Comparison of ENCODE assay signal across 1 fruit fly cellular context in the genomic region with DNA sequence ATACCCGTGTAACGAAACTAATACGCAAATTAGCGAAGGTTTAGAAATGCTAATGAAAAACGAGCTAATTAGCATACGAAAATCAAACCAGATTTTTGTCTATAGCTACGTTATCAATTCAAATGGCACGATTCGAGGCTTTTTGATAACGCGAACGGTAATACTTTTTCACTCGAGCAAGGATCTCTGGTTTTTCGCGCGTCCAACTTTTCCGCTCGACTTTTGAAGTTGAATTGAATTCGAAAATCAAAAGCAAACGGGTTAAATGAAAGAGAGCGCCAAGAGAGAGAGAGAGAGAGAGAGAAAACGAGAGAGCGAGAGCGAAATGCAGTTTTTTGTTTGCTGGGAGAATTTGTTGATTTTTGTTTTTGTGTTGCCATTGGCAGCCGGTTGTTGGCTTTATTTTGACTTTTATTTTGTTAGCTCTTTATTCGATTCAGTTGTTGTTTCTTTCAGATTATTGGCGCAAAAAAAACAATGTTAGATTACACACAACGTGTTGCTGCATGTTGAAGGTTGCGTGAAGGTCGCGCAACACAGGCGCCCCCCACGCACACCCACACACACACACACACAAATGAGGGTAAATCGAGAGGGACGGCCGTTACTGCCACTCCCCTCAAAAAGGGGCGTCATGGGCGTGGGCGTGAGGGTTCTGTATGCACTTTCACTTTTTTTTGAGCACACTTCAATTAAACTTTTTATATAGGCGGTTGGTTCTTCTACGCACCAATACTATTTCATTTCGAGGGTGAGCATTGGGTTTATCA.
TF ChIP-seq lines count a peak whose summit lies in the region.

No protein-coding gene starts in this region.

TF ChIP-seq in whole organism, embryonic, 481 proteins besides CTCF, POLR2A, EP300 and RAD21 (continued from another document):
- TF ChIP-seq lbe (GFP tag; optimal IDR thresholded peaks at IDR 0.05; lab: Kevin White, UChicago) (peak; percentile 49), HmgD (GFP tag; optimal IDR thresholded peaks at IDR 0.05; lab: Kevin White, UChicago) (no peak), CG14441 (GFP tag; IDR thresholded peaks at IDR 0.05; lab: Robert Waterston, UW) (peak; percentile 5; the same call in 1 of the 2 replicates), sna (GFP tag; IDR thresholded peaks at IDR 0.05; lab: Robert Waterston, UW; ENCODE audit: partially characterized antibody) (peak; percentile 41; the same call in 1 of the 2 replicates), lmd (GFP tag; IDR thresholded peaks at IDR 0.05; lab: Robert Waterston, UW) (no peak), CG15601 (tag; optimal IDR thresholded peaks at IDR 0.05; lab: Kevin White, UChicago) (peak; percentile 7), cato (GFP tag; optimal IDR thresholded peaks at IDR 0.05; lab: Kevin White, UChicago; ENCODE audit: borderline replicate concordance) (no peak), scrt (GFP tag; optimal IDR thresholded peaks at IDR 0.05; lab: Kevin White, UChicago) (peak; percentile 79), CG15269 (tag; optimal IDR thresholded peaks at IDR 0.05; lab: Kevin White, UChicago) (peak; percentile 2), exex (tag; optimal IDR thresholded peaks at IDR 0.05; lab: Kevin White, UChicago) (no peak), CG6654 (GFP tag; optimal IDR thresholded peaks at IDR 0.05; lab: Kevin White, UChicago) (no peak), hbn (GFP tag; IDR thresholded peaks at IDR 0.05; lab: Robert Waterston, UW; ENCODE audit: partially characterized antibody) (no peak), fd64A (GFP tag; optimal IDR thresholded peaks at IDR 0.05; lab: Kevin White, UChicago) (peak; percentile 19), CG13287 (GFP tag; IDR thresholded peaks at IDR 0.05; lab: Robert Waterston, UW; ENCODE audit: partially characterized antibody) (peak; percentile 34), p53 (GFP tag; optimal IDR thresholded peaks at IDR 0.05; lab: Kevin White, UChicago) (peak; percentile 91), fu2 (GFP tag; optimal IDR thresholded peaks at IDR 0.05; lab: Kevin White, UChicago) (no peak), ap (GFP tag; IDR thresholded peaks at IDR 0.05; lab: Robert Waterston, UW) (no peak), YL-1 (GFP tag; optimal IDR thresholded peaks at IDR 0.05; lab: Kevin White, UChicago) (peak; percentile 39), CG1647 (GFP tag; optimal IDR thresholded peaks at IDR 0.05; lab: Kevin White, UChicago) (no peak), Dref (GFP tag; IDR thresholded peaks at IDR 0.05; lab: Robert Waterston, UW) (no peak), CG8089 (GFP tag; optimal IDR thresholded peaks at IDR 0.05; lab: Kevin White, UChicago) (no peak), gcm2 (GFP tag; optimal IDR thresholded peaks at IDR 0.05; lab: Kevin White, UChicago) (no peak), ash1 (GFP tag; optimal IDR thresholded peaks at IDR 0.05; lab: Kevin White, UChicago) (no peak), kni (GFP tag; optimal IDR thresholded peaks at IDR 0.05; lab: Kevin White, UChicago) (peak; percentile 18), B-H1 (GFP tag; IDR thresholded peaks at IDR 0.05; lab: Robert Waterston, UW) (no peak; the same call in 2 of the 3 replicates), Blimp-1 (GFP tag; optimal IDR thresholded peaks at IDR 0.05; lab: Kevin White, UChicago) (peak; percentile 94), Doc3 (GFP tag; IDR thresholded peaks at IDR 0.05; lab: Robert Waterston, UW; ENCODE audit: partially characterized antibody) (peak; percentile 54; the same call in 1 of the 3 replicates), Deaf1 (tag; optimal IDR thresholded peaks at IDR 0.05; lab: Kevin White, UChicago) (no peak), CG18599 (GFP tag; optimal IDR thresholded peaks at IDR 0.05; lab: Kevin White, UChicago) (peak; percentile 20), Hmr (GFP tag; optimal IDR thresholded peaks at IDR 0.05; lab: Kevin White, UChicago) (peak; percentile 3), CG7987 (GFP tag; optimal IDR thresholded peaks at IDR 0.05; lab: Kevin White, UChicago) (no peak), CG9727 (GFP tag; optimal IDR thresholded peaks at IDR 0.05; lab: Kevin White, UChicago) (no peak), esg (GFP tag; conservative IDR thresholded peaks at IDR 0.05; lab: Robert Waterston, UW) (no peak), CG18764 (GFP tag; optimal IDR thresholded peaks at IDR 0.05; lab: Kevin White, UChicago) (no peak), Dip3 (GFP tag; optimal IDR thresholded peaks at IDR 0.05; lab: Kevin White, UChicago) (no peak), CG1529 (GFP tag; optimal IDR thresholded peaks at IDR 0.05; lab: Kevin White, UChicago) (no peak), gt (GFP tag; IDR thresholded peaks at IDR 0.05; lab: Robert Waterston, UW) (no peak), unc-4 (GFP tag; IDR thresholded peaks at IDR 0.05; lab: Robert Waterston, UW; ENCODE audit: partially characterized antibody) (peak; percentile 27; the same call in 1 of the 2 replicates), Spps (tag; optimal IDR thresholded peaks at IDR 0.05; lab: Kevin White, UChicago) (no peak), CG3995 (GFP tag; optimal IDR thresholded peaks at IDR 0.05; lab: Kevin White, UChicago) (no peak), sens (GFP tag; lab: Kevin White, UChicago) (peak; percentile 58), Vsx1 (GFP tag; optimal IDR thresholded peaks at IDR 0.05; lab: Kevin White, UChicago) (peak; percentile 31), CG9876 (GFP tag; optimal IDR thresholded peaks at IDR 0.05; lab: Kevin White, UChicago) (no peak), CG2199 (GFP tag; IDR thresholded peaks at IDR 0.05; lab: Robert Waterston, UW) (no peak), CG2120 (GFP tag; optimal IDR thresholded peaks at IDR 0.05; lab: Kevin White, UChicago) (peak; percentile 4), CG6791 (GFP tag; IDR thresholded peaks at IDR 0.05; lab: Robert Waterston, UW; ENCODE audit: partially characterized antibody) (no peak), PHDP (tag; optimal IDR thresholded peaks at IDR 0.05; lab: Kevin White, UChicago) (peak; percentile 5), CG12299 (tag; optimal IDR thresholded peaks at IDR 0.05; lab: Kevin White, UChicago) (peak; percentile 11), CG11695 (GFP tag; IDR thresholded peaks at IDR 0.05; lab: Robert Waterston, UW) (0 out of 3 replicates have a peak, but pooled peaks have one; percentile 18), CG8924 (tag; optimal IDR thresholded peaks at IDR 0.05; lab: Kevin White, UChicago) (no peak), chinmo (GFP tag; IDR thresholded peaks at IDR 0.05; lab: Robert Waterston, UW; ENCODE audit: partially characterized antibody) (peak; percentile 94; the same call in 2 of the 4 replicates), chm (GFP tag; IDR thresholded peaks at IDR 0.05; lab: Robert Waterston, UW) (0 out of 2 replicates have a peak, but pooled peaks have one; percentile 13), CG11093 (GFP tag; IDR thresholded peaks at IDR 0.05; lab: Robert Waterston, UW) (no peak), CG1602 (GFP tag; optimal IDR thresholded peaks at IDR 0.05; lab: Kevin White, UChicago) (no peak), Trl (optimal IDR thresholded peaks at IDR 0.05; lab: Kevin White, UChicago) (peak; percentile 93 to 99), Trl (GFP tag; optimal IDR thresholded peaks at IDR 0.05; lab: Kevin White, UChicago) (peak; percentile 44), CG3847 (GFP tag; IDR thresholded peaks at IDR 0.05; lab: Robert Waterston, UW) (no peak), hb (GFP tag; IDR thresholded peaks at IDR 0.05; lab: Robert Waterston, UW; ENCODE audit: partially characterized antibody) (no peak), sqz (GFP tag; optimal IDR thresholded peaks at IDR 0.05; lab: Kevin White, UChicago) (peak; percentile 80), caup (GFP tag; optimal IDR thresholded peaks at IDR 0.05; lab: Kevin White, UChicago; ENCODE audit: severe bottlenecking) (no peak), wdn (GFP tag; IDR thresholded peaks at IDR 0.05; lab: Robert Waterston, UW) (no peak), pum (GFP tag; optimal IDR thresholded peaks at IDR 0.05; lab: Kevin White, UChicago) (no peak), slbo (GFP tag; IDR thresholded peaks at IDR 0.05; lab: Robert Waterston, UW) (no peak), CG10321 (GFP tag; IDR thresholded peaks at IDR 0.05; lab: Robert Waterston, UW) (no peak), crol (GFP tag; IDR thresholded peaks at IDR 0.05; lab: Robert Waterston, UW) (peak; percentile 35; the same call in 1 of the 2 replicates), CrebB (tag; optimal IDR thresholded peaks at IDR 0.05; lab: Kevin White, UChicago) (no peak)
